Fruit fly (Drosophila melanogaster): ENCODE data around the gene Smox.

DNA sequence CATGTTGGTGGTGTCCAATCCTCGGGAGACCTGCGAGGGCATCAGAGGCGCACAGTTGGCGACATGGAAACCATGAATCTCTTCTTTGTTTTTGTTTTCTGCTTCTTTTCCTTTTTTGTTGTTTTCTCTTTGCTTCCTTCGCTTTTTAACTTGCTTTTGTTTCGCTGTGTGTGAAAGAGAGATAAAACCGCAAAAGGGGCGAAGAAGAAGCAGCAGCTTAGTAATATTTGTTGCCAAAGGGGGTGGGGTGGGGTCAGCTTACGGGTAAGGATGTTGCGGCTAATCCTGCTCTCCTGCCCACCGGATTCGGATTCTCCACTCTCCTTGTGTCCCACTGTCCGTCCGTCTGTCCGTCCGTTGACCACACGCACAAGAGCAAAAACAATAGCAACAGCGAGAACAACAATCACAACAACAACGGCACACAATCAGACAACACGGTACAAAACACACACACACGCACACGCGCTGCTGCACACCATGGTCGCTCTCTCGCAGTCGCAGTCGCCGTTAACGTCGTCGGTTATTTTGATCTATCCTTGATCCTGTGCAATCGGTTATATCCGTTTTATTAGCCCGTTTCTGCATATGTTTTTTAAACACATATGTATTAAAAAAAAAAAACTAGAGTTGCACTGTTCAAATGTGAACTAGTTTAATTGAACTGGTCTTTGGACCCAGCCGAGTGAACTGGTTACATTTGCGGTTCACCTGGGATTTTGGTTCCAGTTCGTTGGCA lies 34.4 kb upstream of the Smox start:
- TF ChIP-seq Sin3A (optimal IDR thresholded peaks at IDR 0.05) (no peak), psq (optimal IDR thresholded peaks at IDR 0.05) (no peak), insv (optimal IDR thresholded peaks at IDR 0.05) (no peak)
